Fruit fly (Drosophila melanogaster) whole organism, embryonic: Measurements from ENCODE around the gene rec.
A peak's percentile ranks its signal among the peaks of the same experiment; 100 is the strongest.

Experiments
- CG1024 ChIP-seq: fragments of 200-800 bp; sonication (Bioruptor generic); IDR thresholded peaks from 2 replicates; pipeline ENCODE4 v1.3.6; 2022; ENCODE audit warnings: missing biosample characterization, missing genetic modification characterization
- CG10959 ChIP-seq: fragments of 200-800 bp; sonication (Bioruptor generic); IDR thresholded peaks from 2 replicates; pipeline ENCODE4 v1.3.6; 2022; ENCODE audit warnings: missing biosample characterization, missing genetic modification characterization
- CG11723 ChIP-seq: fragments of 200-800 bp; sonication (Bioruptor generic); optimal IDR thresholded peaks from 2 replicates; lab custom pipeline; 2017; ENCODE audit warnings: missing biosample characterization, mild to moderate bottlenecking, missing genetic modification characterization
- CG13296 ChIP-seq: fragments of 200-800 bp; sonication (Bioruptor generic); optimal IDR thresholded peaks from 3 replicates; lab custom pipeline; 2018; ENCODE audit warnings: missing biosample characterization, mild to moderate bottlenecking, missing genetic modification characterization
- CG14050 ChIP-seq: fragments of 200-800 bp; sonication (Bioruptor generic); IDR thresholded peaks from 3 replicates; pipeline ENCODE4 v1.3.6; 2022; ENCODE audit warnings: missing biosample characterization, missing genetic modification characterization
- CG14441 ChIP-seq: fragments of 200-800 bp; sonication (Bioruptor generic); IDR thresholded peaks from 2 replicates; pipeline ENCODE4 v1.3.6; 2022; ENCODE audit warnings: missing biosample characterization, missing genetic modification characterization
- CG15011 ChIP-seq: fragments of 200-800 bp; sonication (Bioruptor generic); optimal IDR thresholded peaks from 3 replicates; lab custom pipeline; 2018; ENCODE audit warnings: missing biosample characterization, mild to moderate bottlenecking, missing genetic modification characterization
- CG15514 ChIP-seq: fragments of 200-800 bp; sonication (Bioruptor generic); optimal IDR thresholded peaks from 3 replicates; lab custom pipeline; 2017; ENCODE audit warnings: missing biosample characterization, missing genetic modification characterization, mild to moderate bottlenecking, moderate library complexity, missing genetic modification reagents
- CG17328 ChIP-seq: fragments of 200-800 bp; sonication (Bioruptor generic); IDR thresholded peaks from 2 replicates; pipeline ENCODE4 v1.3.6; 2022; ENCODE audit warnings: missing biosample characterization, missing genetic modification characterization
- CG17802 ChIP-seq: fragments of 200-800 bp; sonication (Bioruptor generic); optimal IDR thresholded peaks from 2 replicates; lab custom pipeline; 2018; ENCODE audit warnings: missing biosample characterization, mild to moderate bottlenecking, missing genetic modification characterization, moderate library complexity
- CG2120 ChIP-seq: fragments of 200-800 bp; sonication (Bioruptor generic); optimal IDR thresholded peaks from 3 replicates; lab custom pipeline; 2016; ENCODE audit warnings: missing biosample characterization, missing genetic modification characterization
- CG3163 ChIP-seq: fragments of 200-800 bp; sonication (Bioruptor generic); optimal IDR thresholded peaks from 3 replicates; lab custom pipeline; 2016; ENCODE audit warnings: missing biosample characterization, missing genetic modification characterization
- CG32767 ChIP-seq: fragments of 200-800 bp; sonication (Bioruptor generic); IDR thresholded peaks from 2 replicates; pipeline ENCODE4 v1.3.6; 2022; ENCODE audit warnings: missing biosample characterization, missing genetic modification characterization
- CG3407 ChIP-seq: fragments of 200-800 bp; sonication (Bioruptor generic); optimal IDR thresholded peaks from 2 replicates; lab custom pipeline; 2018; ENCODE audit warnings: missing biosample characterization, mild to moderate bottlenecking, missing genetic modification characterization
- CG34224 ChIP-seq: fragments of 200-800 bp; sonication (Bioruptor generic); IDR thresholded peaks from 3 replicates; pipeline ENCODE4 v1.3.6; 2022; ENCODE audit warnings: missing biosample characterization, missing genetic modification characterization; ENCODE audit not compliant: partially characterized antibody
- CG34376 ChIP-seq: fragments of 200-800 bp; sonication (Bioruptor generic); optimal IDR thresholded peaks from 2 replicates; lab custom pipeline; 2018; ENCODE audit warnings: missing biosample characterization, mild to moderate bottlenecking, missing genetic modification characterization
- CG3838 ChIP-seq: fragments of 200-800 bp; sonication (Bioruptor generic); optimal IDR thresholded peaks from 3 replicates; lab custom pipeline; 2016; ENCODE audit warnings: missing biosample characterization, missing genetic modification characterization
- CG4424 ChIP-seq: fragments of 200-800 bp; sonication (Bioruptor generic); optimal IDR thresholded peaks from 3 replicates; lab custom pipeline; 2016; ENCODE audit warnings: missing biosample characterization, missing genetic modification characterization
- CG7786 ChIP-seq: fragments of 200-800 bp; sonication (Bioruptor generic); optimal IDR thresholded peaks from 2 replicates; lab custom pipeline; 2016; ENCODE audit warnings: missing biosample characterization, missing genetic modification characterization
- CG8281 ChIP-seq: fragments of 200-800 bp; sonication (Bioruptor generic); optimal IDR thresholded peaks from 2 replicates; lab custom pipeline; 2018; ENCODE audit warnings: missing biosample characterization, mild to moderate bottlenecking, missing genetic modification characterization, moderate library complexity
- CG8478 ChIP-seq: fragments of >200 bp; optimal IDR thresholded peaks from 2 replicates; lab custom pipeline; 2018
- CkIIα-i1 ChIP-seq: fragments of 200-800 bp; sonication (Bioruptor generic); IDR thresholded peaks from 2 replicates; pipeline ENCODE4 v1.3.6; 2022; ENCODE audit warnings: missing biosample characterization, missing genetic modification characterization
- CrebB ChIP-seq: fragments of 200-800 bp; sonication (Bioruptor generic); optimal IDR thresholded peaks from 3 replicates; lab custom pipeline; 2018; ENCODE audit warnings: missing biosample characterization, mild to moderate bottlenecking, missing genetic modification characterization
- Fer2 ChIP-seq: fragments of 200-800 bp; sonication (Bioruptor generic); optimal IDR thresholded peaks from 2 replicates; lab custom pipeline; 2018; ENCODE audit warnings: missing biosample characterization, mild to moderate bottlenecking, missing genetic modification characterization, moderate library complexity
- Hr39 ChIP-seq: fragments of >200 bp; optimal IDR thresholded peaks from 2 replicates; lab custom pipeline; 2017
- Lpt ChIP-seq: fragments of >200 bp; optimal IDR thresholded peaks from 2 replicates; lab custom pipeline; 2018; ENCODE audit warnings: missing biosample characterization, missing genetic modification characterization
- Mes4 ChIP-seq: fragments of 200-800 bp; sonication (Bioruptor generic); optimal IDR thresholded peaks from 2 replicates; lab custom pipeline; 2016; ENCODE audit warnings: missing biosample characterization, missing genetic modification characterization
- Optix ChIP-seq: fragments of 200-800 bp; sonication (Bioruptor generic); IDR thresholded peaks from 3 replicates; pipeline ENCODE4 v1.3.6; 2022; ENCODE audit warnings: missing biosample characterization, missing genetic modification characterization
- Side ChIP-seq: fragments of 200-800 bp; sonication (Bioruptor generic); optimal IDR thresholded peaks from 2 replicates; lab custom pipeline; 2016; ENCODE audit warnings: missing biosample characterization, missing genetic modification characterization
- Xrp1 ChIP-seq: fragments of 200-800 bp; sonication (Bioruptor generic); IDR thresholded peaks from 2 replicates; pipeline ENCODE4 v1.3.6; 2022; ENCODE audit warnings: missing biosample characterization, missing genetic modification characterization
- YL-1 ChIP-seq: fragments of 200-800 bp; sonication (Bioruptor generic); optimal IDR thresholded peaks from 3 replicates; lab custom pipeline; 2017; ENCODE audit warnings: missing biosample characterization, mild to moderate bottlenecking, missing genetic modification characterization
- dm ChIP-seq: fragments of 200-800 bp; sonication (Bioruptor generic); optimal IDR thresholded peaks from 3 replicates; lab custom pipeline; 2016; ENCODE audit warnings: missing biosample characterization, missing genetic modification characterization
- dpn ChIP-seq, 2 experiments: fragments of 200-800 bp; sonication (Bioruptor generic); optimal IDR thresholded peaks; 3 replicates each; lab custom pipeline; 2016; ENCODE audit warnings: missing biosample characterization in 2 of 2, missing genetic modification characterization in 2 of 2
- ewg ChIP-seq: fragments of 200-800 bp; sonication (Bioruptor generic); optimal IDR thresholded peaks from 3 replicates; lab custom pipeline; 2017; ENCODE audit warnings: mild to moderate bottlenecking, missing biosample characterization, missing genetic modification reagents, missing genetic modification characterization
- fu2 ChIP-seq: fragments of 200-800 bp; sonication (Bioruptor generic); optimal IDR thresholded peaks from 2 replicates; lab custom pipeline; 2016; ENCODE audit warnings: missing biosample characterization, missing genetic modification characterization
- gce ChIP-seq: fragments of 200-800 bp; sonication (Bioruptor generic); IDR thresholded peaks from 3 replicates; pipeline ENCODE4 v1.3.6; 2022; ENCODE audit warnings: missing biosample characterization, missing genetic modification characterization
- her ChIP-seq: fragments of 200-800 bp; sonication (Bioruptor generic); optimal IDR thresholded peaks from 2 replicates; lab custom pipeline; 2016; ENCODE audit warnings: missing biosample characterization, missing genetic modification characterization
- kay ChIP-seq: fragments of 200-800 bp; sonication (Bioruptor generic); optimal IDR thresholded peaks from 2 replicates; lab custom pipeline; 2016; ENCODE audit warnings: missing biosample characterization, missing genetic modification characterization
- org-1 ChIP-seq: fragments of 200-800 bp; sonication (Bioruptor generic); optimal IDR thresholded peaks from 2 replicates; lab custom pipeline; 2017; ENCODE audit warnings: missing biosample characterization, missing genetic modification characterization
- pfk ChIP-seq: fragments of 200-800 bp; sonication (Bioruptor generic); optimal IDR thresholded peaks from 2 replicates; lab custom pipeline; 2018; ENCODE audit warnings: missing biosample characterization, mild to moderate bottlenecking, missing genetic modification characterization, moderate library complexity
- pho ChIP-seq: fragments of 200-800 bp; sonication (Bioruptor generic); optimal IDR thresholded peaks from 2 replicates; lab custom pipeline; 2016; ENCODE audit warnings: missing biosample characterization, missing genetic modification characterization
- phol ChIP-seq: fragments of 200-800 bp; sonication (Bioruptor generic); optimal IDR thresholded peaks from 3 replicates; lab custom pipeline; 2018; ENCODE audit warnings: missing biosample characterization, mild to moderate bottlenecking, missing genetic modification characterization, moderate library complexity
- ranshi ChIP-seq: fragments of 200-800 bp; sonication (Bioruptor generic); IDR thresholded peaks from 2 replicates; pipeline ENCODE4 v1.3.6; 2022; ENCODE audit warnings: missing biosample characterization, missing genetic modification characterization
- salm ChIP-seq: fragments of 200-800 bp; sonication (Bioruptor generic); optimal IDR thresholded peaks from 2 replicates; lab custom pipeline; 2018; ENCODE audit warnings: missing biosample characterization, mild to moderate bottlenecking, missing genetic modification characterization
- scrt ChIP-seq: fragments of 200-800 bp; sonication (Bioruptor generic); optimal IDR thresholded peaks from 2 replicates; lab custom pipeline; 2018; ENCODE audit warnings: missing biosample characterization, mild to moderate bottlenecking, missing genetic modification characterization, moderate library complexity
- trh ChIP-seq: fragments of 200-800 bp; sonication (Bioruptor generic); optimal IDR thresholded peaks from 2 replicates; lab custom pipeline; 2016; ENCODE audit warnings: missing biosample characterization, missing genetic modification characterization
- vvl ChIP-seq: fragments of 200-800 bp; sonication (Bioruptor generic); IDR thresholded peaks from 2 replicates; pipeline ENCODE4 v1.3.6; 2022; ENCODE audit warnings: missing biosample characterization, missing genetic modification characterization
- zen ChIP-seq: fragments of 200-800 bp; sonication (Bioruptor generic); optimal IDR thresholded peaks from 3 replicates; lab custom pipeline; 2018; ENCODE audit warnings: missing biosample characterization, mild to moderate bottlenecking, missing genetic modification characterization, moderate library complexity
- zf30C ChIP-seq: fragments of 200-800 bp; sonication (Bioruptor generic); optimal IDR thresholded peaks from 3 replicates; lab custom pipeline; 2018; ENCODE audit warnings: missing biosample characterization, mild to moderate bottlenecking, missing genetic modification characterization
- zfh2 ChIP-seq: fragments of 200-800 bp; sonication (Bioruptor generic); optimal IDR thresholded peaks from 2 replicates; lab custom pipeline; 2016; ENCODE audit warnings: missing biosample characterization, missing genetic modification characterization

The rec gene

dm6 chr3R:15836864-15837824 lies 4.7 kb upstream of the rec start, which contains the start of the genes ND-23 and spn-E (continued):
- TF ChIP-seq salm (no peak), ewg (GFP tag; lab: Kevin White, UChicago) (no peak), YL-1 (GFP tag; lab: Kevin White, UChicago) (peak; percentile 41), Xrp1 (GFP tag; lab: Robert Waterston, UW) (peak; percentile 55; the same call in 1 of the 2 replicates), gce (no peak), dm (GFP tag; lab: Kevin White, UChicago) (no peak), CG8478 (lab: Kevin White, UChicago) (no peak), zf30C (GFP tag; lab: Kevin White, UChicago) (no peak), zfh2 (GFP tag; lab: Kevin White, UChicago) (no peak), CG15514 (GFP tag; lab: Kevin White, UChicago) (peak; percentile 48), CG34224 (GFP tag; lab: Robert Waterston, UW) (peak; percentile 57; the same call in 1 of the 3 replicates), CG13296 (GFP tag; lab: Kevin White, UChicago) (peak; percentile 21), Hr39 (lab: Kevin White, UChicago) (no peak), Optix (GFP tag; lab: Robert Waterston, UW) (no peak), CkIIα-i1 (GFP tag; lab: Robert Waterston, UW) (no peak), CG17328 (GFP tag; lab: Robert Waterston, UW) (peak; percentile 51; the same call in 1 of the 2 replicates), kay (no peak), CG34376 (no peak), CG2120 (peak; percentile 15), CG7786 (GFP tag; lab: Kevin White, UChicago) (no peak), scrt (GFP tag; lab: Kevin White, UChicago) (no peak), phol (tag; lab: Kevin White, UChicago) (peak; percentile 73), Side (GFP tag; lab: Kevin White, UChicago) (no peak), zen (tag; lab: Kevin White, UChicago) (peak; percentile 69), CG15011 (GFP tag; lab: Kevin White, UChicago) (no peak), fu2 (no peak), CrebB (no peak), CG14050 (GFP tag; lab: Robert Waterston, UW) (no peak; the same call in 2 of the 3 replicates), org-1 (GFP tag; lab: Kevin White, UChicago) (no peak), CG1024 (GFP tag; lab: Robert Waterston, UW) (no peak), CG11723 (GFP tag; lab: Kevin White, UChicago) (no peak), CG10959 (no peak), ranshi (GFP tag; lab: Robert Waterston, UW) (peak; percentile 41; the same call in 1 of the 2 replicates), CG14441 (no peak), CG4424 (GFP tag; lab: Kevin White, UChicago) (peak; percentile 66), CG3407 (GFP tag; lab: Kevin White, UChicago) (no peak), Lpt (GFP tag; lab: Kevin White, UChicago) (no peak), pho (GFP tag; lab: Kevin White, UChicago) (no peak), CG3838 (GFP tag; lab: Kevin White, UChicago) (no peak), her (no peak), CG32767 (GFP tag; lab: Robert Waterston, UW) (no peak), CG8281 (tag; lab: Kevin White, UChicago) (no peak), trh (peak; percentile 31), CG3163 (no peak), CG17802 (tag; lab: Kevin White, UChicago) (no peak), Fer2 (tag; lab: Kevin White, UChicago) (peak; percentile 53), vvl (GFP tag; lab: Robert Waterston, UW) (peak; percentile 57), pfk (no peak), dpn (GFP tag; optimal IDR thresholded peaks at IDR 0.05; lab: Kevin White, UChicago) (peak in 1 of 2 experiments; percentile 60), Mes4 (no peak)
